Fruit fly (Drosophila melanogaster) whole organism, embryonic: ENCODE measurements around the gene CG4364.

ENCODE experiments used
- CG10209 ChIP-seq: fragments of 200-800 bp; sonication (Bioruptor generic); optimal IDR thresholded peaks from 3 replicates; lab custom pipeline; 2017; ENCODE audit warnings: missing biosample characterization, mild to moderate bottlenecking, missing genetic modification characterization, missing genetic modification reagents
- CG10565 ChIP-seq: fragments of 200-800 bp; sonication (Bioruptor generic); optimal IDR thresholded peaks from 3 replicates; lab custom pipeline; 2016; ENCODE audit warnings: missing biosample characterization, mild to moderate bottlenecking, missing genetic modification characterization
- CG10654 ChIP-seq: fragments of 200-800 bp; sonication (Bioruptor generic); optimal IDR thresholded peaks from 2 replicates; lab custom pipeline; 2016; ENCODE audit warnings: missing biosample characterization, missing genetic modification characterization
- CG11696 ChIP-seq: fragments of 200-800 bp; sonication (Bioruptor generic); IDR thresholded peaks from 2 replicates; pipeline ENCODE4 v1.3.6; 2022; ENCODE audit warnings: missing biosample characterization, missing genetic modification characterization
- CG12071 ChIP-seq: fragments of 200-800 bp; sonication (Bioruptor generic); optimal IDR thresholded peaks from 3 replicates; lab custom pipeline; 2018; ENCODE audit warnings: missing biosample characterization, mild to moderate bottlenecking, missing genetic modification characterization
- CG14965 ChIP-seq: fragments of 200-800 bp; sonication (Bioruptor generic); optimal IDR thresholded peaks from 2 replicates; lab custom pipeline; 2016; ENCODE audit warnings: missing biosample characterization, missing genetic modification characterization, borderline replicate concordance
- CG1529 ChIP-seq: fragments of 200-800 bp; sonication (Bioruptor generic); optimal IDR thresholded peaks from 3 replicates; lab custom pipeline; 2018; ENCODE audit warnings: missing biosample characterization, missing genetic modification characterization
- CG17385 ChIP-seq: fragments of 200-800 bp; sonication (Bioruptor generic); optimal IDR thresholded peaks from 3 replicates; lab custom pipeline; 2018; ENCODE audit warnings: missing biosample characterization, mild to moderate bottlenecking, missing genetic modification characterization
- CG18476 ChIP-seq: fragments of 200-800 bp; sonication (Bioruptor generic); optimal IDR thresholded peaks from 2 replicates; lab custom pipeline; 2016; ENCODE audit warnings: missing biosample characterization, mild to moderate bottlenecking, missing genetic modification characterization
- CG2116 ChIP-seq: fragments of 200-800 bp; sonication (Bioruptor generic); optimal IDR thresholded peaks from 3 replicates; lab custom pipeline; 2018; ENCODE audit warnings: missing biosample characterization, mild to moderate bottlenecking, missing genetic modification characterization
- CG2120 ChIP-seq: fragments of 200-800 bp; sonication (Bioruptor generic); optimal IDR thresholded peaks from 3 replicates; lab custom pipeline; 2016; ENCODE audit warnings: missing biosample characterization, missing genetic modification characterization
- CG2889 ChIP-seq: fragments of 200-800 bp; sonication (Bioruptor generic); IDR thresholded peaks from 3 replicates; pipeline ENCODE4 v1.3.6; 2022; ENCODE audit warnings: missing biosample characterization, missing genetic modification characterization
- CG4328 ChIP-seq: fragments of 200-800 bp; sonication (Bioruptor generic); optimal IDR thresholded peaks from 3 replicates; lab custom pipeline; 2017; ENCODE audit warnings: missing biosample characterization, missing genetic modification reagents, missing genetic modification characterization
- CG5245 ChIP-seq: fragments of 200-800 bp; sonication (Bioruptor generic); optimal IDR thresholded peaks from 3 replicates; lab custom pipeline; 2016; ENCODE audit warnings: missing biosample characterization, missing genetic modification characterization
- CG5953 ChIP-seq: fragments of 200-800 bp; sonication (Bioruptor generic); IDR thresholded peaks from 2 replicates; pipeline ENCODE4 v1.3.6; 2022; ENCODE audit warnings: missing biosample characterization, missing genetic modification characterization
- CG6689 ChIP-seq: fragments of 200-800 bp; sonication (Bioruptor generic); IDR thresholded peaks from 2 replicates; pipeline ENCODE4 v1.3.6; 2022; ENCODE audit warnings: missing biosample characterization, missing genetic modification characterization
- CG6813 ChIP-seq: fragments of 200-800 bp; sonication (Bioruptor generic); optimal IDR thresholded peaks from 2 replicates; lab custom pipeline; 2017; ENCODE audit warnings: missing biosample characterization, missing genetic modification characterization, mild to moderate bottlenecking, moderate library complexity, missing genetic modification reagents
- CG8359 ChIP-seq: fragments of 200-800 bp; sonication (Bioruptor generic); optimal IDR thresholded peaks from 2 replicates; lab custom pipeline; 2017; ENCODE audit warnings: missing biosample characterization, mild to moderate bottlenecking, missing genetic modification characterization, borderline replicate concordance
- CG9437 ChIP-seq: fragments of 200-800 bp; sonication (Bioruptor generic); optimal IDR thresholded peaks from 2 replicates; lab custom pipeline; 2018; ENCODE audit warnings: missing biosample characterization, mild to moderate bottlenecking, missing genetic modification characterization
- CG9727 ChIP-seq: fragments of 200-800 bp; sonication (Bioruptor generic); optimal IDR thresholded peaks from 3 replicates; lab custom pipeline; 2017; ENCODE audit warnings: missing biosample characterization, mild to moderate bottlenecking, missing genetic modification characterization
- CTCF ChIP-seq: fragments of 200-800 bp; sonication (Bioruptor generic); optimal IDR thresholded peaks from 2 replicates; lab custom pipeline; 2017; ENCODE audit warnings: missing biosample characterization, mild to moderate bottlenecking, missing genetic modification characterization, moderate library complexity
- Gsc ChIP-seq: fragments of 200-800 bp; sonication (Bioruptor generic); IDR thresholded peaks from 2 replicates; pipeline ENCODE4 v1.3.6; 2022; ENCODE audit warnings: missing biosample characterization, missing genetic modification characterization
- HLH3B ChIP-seq: fragments of 200-800 bp; sonication (Bioruptor generic); IDR thresholded peaks from 2 replicates; pipeline ENCODE4 v1.3.6; 2022; ENCODE audit warnings: missing biosample characterization, missing genetic modification characterization
- HmgD ChIP-seq: fragments of 200-800 bp; sonication (Bioruptor generic); optimal IDR thresholded peaks from 3 replicates; lab custom pipeline; 2016; ENCODE audit warnings: missing biosample characterization, missing genetic modification characterization
- Hmx ChIP-seq: fragments of 200-800 bp; sonication (Bioruptor generic); optimal IDR thresholded peaks from 2 replicates; lab custom pipeline; 2016; ENCODE audit warnings: missing biosample characterization, missing genetic modification characterization
- Lim3 ChIP-seq: fragments of 200-800 bp; sonication (Bioruptor generic); IDR thresholded peaks from 2 replicates; pipeline ENCODE4 v1.3.6; 2022; ENCODE audit warnings: missing biosample characterization, missing genetic modification characterization
- Mad ChIP-seq: fragments of 200-800 bp; sonication (Bioruptor generic); optimal IDR thresholded peaks from 2 replicates; lab custom pipeline; 2016; ENCODE audit warnings: missing biosample characterization, missing genetic modification characterization
- NC2β ChIP-seq: fragments of 200-800 bp; sonication (Bioruptor generic); optimal IDR thresholded peaks from 2 replicates; lab custom pipeline; 2016; ENCODE audit warnings: missing biosample characterization, missing genetic modification characterization
- NFAT ChIP-seq: fragments of 200-800 bp; sonication (Bioruptor generic); IDR thresholded peaks from 2 replicates; pipeline ENCODE4 v1.3.6; 2022; ENCODE audit warnings: missing biosample characterization, missing genetic modification characterization
- Ravus ChIP-seq: fragments of 200-800 bp; sonication (Bioruptor generic); IDR thresholded peaks from 2 replicates; pipeline ENCODE4 v1.3.6; 2022; ENCODE audit warnings: missing biosample characterization, missing genetic modification characterization
- Side ChIP-seq: fragments of 200-800 bp; sonication (Bioruptor generic); optimal IDR thresholded peaks from 2 replicates; lab custom pipeline; 2016; ENCODE audit warnings: missing biosample characterization, missing genetic modification characterization
- Spps ChIP-seq: fragments of 200-800 bp; sonication (Bioruptor generic); optimal IDR thresholded peaks from 2 replicates; lab custom pipeline; 2018; ENCODE audit warnings: missing biosample characterization, mild to moderate bottlenecking, missing genetic modification characterization
- Xrp1 ChIP-seq: fragments of 200-800 bp; sonication (Bioruptor generic); IDR thresholded peaks from 2 replicates; pipeline ENCODE4 v1.3.6; 2022; ENCODE audit warnings: missing biosample characterization, missing genetic modification characterization
- cas ChIP-seq: fragments of 200-800 bp; sonication (Bioruptor generic); IDR thresholded peaks from 2 replicates; pipeline ENCODE4 v1.3.6; 2022; ENCODE audit warnings: missing biosample characterization, missing genetic modification characterization
- crc ChIP-seq: fragments of 200-800 bp; sonication (Bioruptor generic); optimal IDR thresholded peaks from 2 replicates; lab custom pipeline; 2016; ENCODE audit warnings: missing biosample characterization, missing genetic modification characterization
- crol ChIP-seq: fragments of 200-800 bp; sonication (Bioruptor generic); IDR thresholded peaks from 2 replicates; pipeline ENCODE4 v1.3.6; 2022; ENCODE audit warnings: missing biosample characterization, missing genetic modification characterization
- dpn ChIP-seq, 2 experiments: fragments of 200-800 bp; sonication (Bioruptor generic); optimal IDR thresholded peaks; 3 replicates each; lab custom pipeline; 2016; ENCODE audit warnings: missing biosample characterization in 2 of 2, missing genetic modification characterization in 2 of 2
- lab ChIP-seq: fragments of 200-800 bp; sonication (Bioruptor generic); optimal IDR thresholded peaks from 3 replicates; lab custom pipeline; 2017; ENCODE audit warnings: missing biosample characterization, missing genetic modification characterization, mild to moderate bottlenecking, moderate library complexity, missing genetic modification reagents
- lbe ChIP-seq: fragments of 200-800 bp; sonication (Bioruptor generic); optimal IDR thresholded peaks from 2 replicates; lab custom pipeline; 2016; ENCODE audit warnings: missing biosample characterization, mild to moderate bottlenecking, missing genetic modification characterization
- lmd ChIP-seq: fragments of 200-800 bp; sonication (Bioruptor generic); IDR thresholded peaks from 2 replicates; pipeline ENCODE4 v1.3.6; 2022; ENCODE audit warnings: missing biosample characterization, missing genetic modification characterization
- mirr ChIP-seq: fragments of 200-800 bp; sonication (Bioruptor generic); optimal IDR thresholded peaks from 3 replicates; lab custom pipeline; 2018; ENCODE audit warnings: missing biosample characterization, mild to moderate bottlenecking, missing genetic modification characterization
- nom ChIP-seq: fragments of 200-800 bp; sonication (Bioruptor generic); optimal IDR thresholded peaks from 2 replicates; lab custom pipeline; 2017; ENCODE audit warnings: missing biosample characterization, missing genetic modification characterization, mild to moderate bottlenecking, moderate library complexity, missing genetic modification reagents
- oc ChIP-seq: fragments of 200-800 bp; sonication (Bioruptor generic); optimal IDR thresholded peaks from 2 replicates; lab custom pipeline; 2018; ENCODE audit warnings: missing biosample characterization, mild to moderate bottlenecking, missing genetic modification characterization, moderate library complexity
- peb ChIP-seq: fragments of 200-800 bp; sonication (Bioruptor generic); IDR thresholded peaks from 2 replicates; pipeline ENCODE4 v1.3.6; 2022; ENCODE audit warnings: missing biosample characterization, missing genetic modification characterization
- slp2 ChIP-seq: fragments of 200-800 bp; sonication (Bioruptor generic); optimal IDR thresholded peaks from 2 replicates; lab custom pipeline; 2016; ENCODE audit warnings: missing biosample characterization, missing genetic modification characterization
- sr ChIP-seq: fragments of 200-800 bp; sonication (Bioruptor generic); IDR thresholded peaks from 3 replicates; pipeline ENCODE4 v1.3.6; 2022; ENCODE audit warnings: missing biosample characterization, missing genetic modification characterization
- tna ChIP-seq: fragments of 200-800 bp; sonication (Bioruptor generic); IDR thresholded peaks from 2 replicates; pipeline ENCODE4 v1.3.6; 2022; ENCODE audit warnings: missing biosample characterization, missing genetic modification characterization; ENCODE audit not compliant: partially characterized antibody
- vnd ChIP-seq: fragments of 200-800 bp; sonication (Bioruptor generic); IDR thresholded peaks from 3 replicates; pipeline ENCODE4 v1.3.6; 2022; ENCODE audit warnings: missing biosample characterization, missing genetic modification characterization; ENCODE audit not compliant: partially characterized antibody
- zfh2 ChIP-seq: fragments of 200-800 bp; sonication (Bioruptor generic); optimal IDR thresholded peaks from 2 replicates; lab custom pipeline; 2016; ENCODE audit warnings: missing biosample characterization, missing genetic modification characterization

The CG4364 gene

DNA sequence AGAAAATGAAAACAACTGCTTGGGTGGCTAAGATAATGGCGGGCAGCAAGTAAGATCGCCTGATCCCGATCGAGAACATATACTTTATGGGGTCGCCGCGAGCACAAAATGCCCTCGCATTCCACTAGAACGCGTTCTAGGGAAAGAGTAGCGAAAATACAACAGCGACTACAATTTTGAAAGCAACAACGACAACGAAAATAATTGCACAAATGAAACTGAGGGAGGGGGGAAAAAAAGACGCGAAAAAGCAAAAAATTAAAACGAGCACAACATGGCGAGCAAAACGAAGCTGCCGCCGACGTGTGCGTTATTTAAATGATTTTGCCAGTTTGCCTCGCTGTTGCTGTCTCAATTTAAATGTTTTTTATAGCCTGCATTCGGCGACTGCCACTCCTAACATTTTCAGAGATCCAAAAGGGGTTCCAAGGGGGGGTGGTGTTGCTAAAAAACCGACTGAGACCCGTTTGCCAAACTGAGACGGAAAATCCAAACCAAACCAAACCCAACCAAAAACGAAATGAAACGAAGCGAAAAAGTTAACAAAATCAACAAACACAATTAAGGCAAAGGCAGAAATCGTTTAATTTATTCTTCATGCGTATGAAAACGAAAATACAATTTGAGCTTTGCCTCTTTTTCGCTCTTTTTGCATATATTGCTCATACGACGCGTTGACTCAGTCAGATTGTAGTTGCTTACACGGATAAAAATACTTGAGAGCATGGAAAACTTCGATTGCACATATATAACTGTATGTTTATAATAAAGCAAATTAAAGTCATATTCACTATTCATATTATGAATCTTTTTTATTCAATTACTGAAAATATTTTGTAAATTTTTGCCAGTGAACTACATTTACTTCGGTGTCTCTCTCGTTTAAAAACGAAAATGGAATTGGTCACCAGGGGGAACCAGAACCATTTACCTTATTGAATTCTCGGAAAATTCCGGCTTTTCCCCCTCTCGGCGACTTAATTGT is 18.4 kb downstream of the CG4364 start (continued):
- TF ChIP-seq NFAT (GFP tag; lab: Robert Waterston, UW) (peak; percentile 88), CG14965 (GFP tag; lab: Kevin White, UChicago) (no peak), CG18476 (GFP tag; lab: Kevin White, UChicago) (peak; percentile 39), nom (GFP tag; lab: Kevin White, UChicago) (peak; percentile 15), oc (no peak), CG17385 (GFP tag; lab: Kevin White, UChicago) (peak; percentile 63), mirr (GFP tag; lab: Kevin White, UChicago) (no peak), peb (GFP tag; lab: Robert Waterston, UW) (peak; percentile 9; the same call in 1 of the 2 replicates), Mad (GFP tag; lab: Kevin White, UChicago) (no peak), CG10209 (GFP tag; lab: Kevin White, UChicago) (peak; percentile 45), HLH3B (GFP tag; lab: Robert Waterston, UW) (peak; percentile 78), HmgD (GFP tag; lab: Kevin White, UChicago) (no peak), CG11696 (GFP tag; lab: Robert Waterston, UW) (peak; percentile 67), CG5953 (GFP tag; lab: Robert Waterston, UW) (peak; percentile 59; the same call in 1 of the 2 replicates), Side (GFP tag; lab: Kevin White, UChicago) (no peak), lbe (GFP tag; lab: Kevin White, UChicago) (peak; percentile 41), CG10565 (no peak), CG9727 (GFP tag; lab: Kevin White, UChicago) (peak; percentile 67), CG6689 (peak; percentile 81), CG6813 (no peak), lmd (peak; percentile 81), vnd (GFP tag; lab: Robert Waterston, UW) (no peak), tna (no peak), Spps (tag; lab: Kevin White, UChicago) (no peak), lab (GFP tag; lab: Kevin White, UChicago) (peak; percentile 85), Gsc (GFP tag; lab: Robert Waterston, UW) (no peak), crol (GFP tag; lab: Robert Waterston, UW) (0 out of 2 replicates have a peak, but pooled peaks have one; percentile 32), CG2120 (GFP tag; lab: Kevin White, UChicago) (peak; percentile 84), crc (GFP tag; lab: Kevin White, UChicago) (no peak), CTCF (no peak), Xrp1 (GFP tag; lab: Robert Waterston, UW) (peak; percentile 65; the same call in 1 of the 2 replicates), CG5245 (GFP tag; lab: Kevin White, UChicago) (no peak), zfh2 (GFP tag; lab: Kevin White, UChicago) (peak; percentile 43), Ravus (GFP tag; lab: Robert Waterston, UW) (peak; percentile 50), CG4328 (GFP tag; lab: Kevin White, UChicago) (no peak), CG8359 (GFP tag; lab: Kevin White, UChicago) (no peak), cas (GFP tag; lab: Robert Waterston, UW) (peak; percentile 57), dpn (GFP tag; optimal IDR thresholded peaks at IDR 0.05; lab: Kevin White, UChicago) (peak; percentile 48 to 59), CG9437 (GFP tag; lab: Kevin White, UChicago) (peak; percentile 41), NC2β (GFP tag; lab: Kevin White, UChicago) (no peak), slp2 (GFP tag; lab: Kevin White, UChicago) (no peak), Lim3 (no peak), CG2889 (GFP tag; lab: Robert Waterston, UW) (peak; percentile 83; the same call in 2 of the 3 replicates), CG10654 (GFP tag; lab: Kevin White, UChicago) (peak; percentile 13), CG2116 (peak; percentile 21), CG12071 (GFP tag; lab: Kevin White, UChicago) (no peak), CG1529 (GFP tag; lab: Kevin White, UChicago) (no peak), sr (GFP tag; lab: Robert Waterston, UW) (no peak), Hmx (peak; percentile 28)
